Worm (Caenorhabditis elegans): ENCODE results near the gene tbc-2.

DNA sequence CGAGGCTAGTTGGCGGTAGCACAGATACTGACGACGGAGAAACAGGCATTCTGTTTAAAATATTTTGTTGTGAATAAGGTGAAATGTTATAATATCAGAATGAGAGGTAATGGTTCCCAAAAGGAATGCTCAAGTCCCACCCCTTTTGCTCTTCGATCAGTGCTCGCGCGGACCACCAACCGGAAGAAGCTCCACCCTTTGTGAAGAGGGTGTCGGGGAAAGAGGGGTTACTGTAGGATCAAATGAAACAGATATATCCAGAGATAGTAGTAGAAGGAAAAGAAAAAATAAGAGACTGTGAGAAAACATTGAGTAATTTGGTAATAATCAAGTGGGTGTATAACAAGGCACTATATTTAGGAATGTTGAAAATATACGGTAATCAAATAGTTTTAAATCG is 53.1 kb downstream of the tbc-2 start, which contains the start of the genes dmd-5 and F10C1.1:
- TF ChIP-seq mdl-1 (tag; optimal IDR thresholded peaks at IDR 0.05) = no peak
- TF ChIP-seq aly-2 (tag; optimal IDR thresholded peaks at IDR 0.05) = no peak
- TF ChIP-seq unc-39 (tag; optimal IDR thresholded peaks at IDR 0.05) = no peak
- no peak for TF ChIP-seq lsy-2 (tag; optimal IDR thresholded peaks at IDR 0.05)
- no peak for TF ChIP-seq ztf-11 (tag; optimal IDR thresholded peaks at IDR 0.05)
- TF ChIP-seq egl-27 (tag; optimal IDR thresholded peaks at IDR 0.05) = no peak
- TF ChIP-seq nhr-11 (tag; optimal IDR thresholded peaks at IDR 0.05) = no peak
